Worm (Caenorhabditis elegans) whole organism, L4 larva: ENCODE data around the gene T26E4.18.

Experiments
- F44E2.7 ChIP-seq: fragments of 200-800 bp; sonication (Bioruptor generic); IDR thresholded peaks from 2 replicates; pipeline ENCODE4 v2.1.2; 2022; ENCODE audit warnings: missing genetic modification characterization, missing compliant biosample characterization
- Y105C5A.15 ChIP-seq: fragments of 200-800 bp; sonication (Bioruptor generic); IDR thresholded peaks from 2 replicates; pipeline ENCODE4 v1.3.6; 2022; ENCODE audit warnings: missing genetic modification characterization, missing compliant biosample characterization
- aha-1 ChIP-seq: fragments of 150-350 bp; peaks from one replicate; lab custom pipeline; 2014; ENCODE audit warnings: missing biosample characterization, missing genetic modification characterization
- aly-2 ChIP-seq: sonication (generic microtip); optimal IDR thresholded peaks from 2 replicates; lab custom pipeline; 2018; ENCODE audit warnings: missing biosample characterization, missing genetic modification characterization
- attf-4 ChIP-seq: sonication (generic microtip); optimal IDR thresholded peaks from 3 replicates; lab custom pipeline; 2017; ENCODE audit warnings: missing biosample characterization, missing genetic modification characterization
- ceh-20 ChIP-seq: fragments of 200-800 bp; sonication (Bioruptor generic); IDR thresholded peaks from 2 replicates; pipeline ENCODE4 v1.3.6; 2022; ENCODE audit warnings: missing genetic modification reagents, missing genetic modification characterization, missing compliant biosample characterization
- ceh-82 ChIP-seq: sonication (generic microtip); optimal IDR thresholded peaks from 2 replicates; lab custom pipeline; 2017; ENCODE audit warnings: missing biosample characterization, missing genetic modification characterization
- cey-2 ChIP-seq: sonication (generic microtip); optimal IDR thresholded peaks from 3 replicates; lab custom pipeline; 2017; ENCODE audit warnings: missing genetic modification characterization, mild to moderate bottlenecking, missing compliant biosample characterization, antibody characterized with exemption, borderline replicate concordance; ENCODE audit not compliant: insufficient read depth
- daf-16 ChIP-seq, 3 experiments: sonication (generic microtip); optimal IDR thresholded peaks; 2 replicates each; lab custom pipeline; 2016 to 2017; ENCODE audit warnings: missing genetic modification characterization in 3 of 3, missing genetic modification reagents in 3 of 3, mild to moderate bottlenecking in 2 of 3, missing compliant biosample characterization in 2 of 3, missing biosample characterization in 1 of 3, moderate library complexity in 1 of 3
- dmd-6 ChIP-seq: fragments of 200-800 bp; sonication (Bioruptor generic); IDR thresholded peaks from 2 replicates; pipeline ENCODE4 v1.3.6; 2022; ENCODE audit warnings: missing genetic modification reagents, missing genetic modification characterization, missing compliant biosample characterization
- dmd-8 ChIP-seq: fragments of 200-800 bp; sonication (Bioruptor generic); IDR thresholded peaks from 2 replicates; pipeline ENCODE4 v1.3.6; 2022; ENCODE audit warnings: missing genetic modification characterization, missing compliant biosample characterization
- fkh-10 ChIP-seq: fragments of 150-350 bp; optimal IDR thresholded peaks from 2 replicates; lab custom pipeline; 2014; ENCODE audit warnings: missing biosample characterization, missing genetic modification reagents, missing genetic modification characterization
- hlh-30 ChIP-seq: sonication (generic microtip); optimal IDR thresholded peaks from 2 replicates; lab custom pipeline; 2017; ENCODE audit warnings: antibody characterized with exemption, mild to moderate bottlenecking, missing genetic modification characterization, missing compliant biosample characterization; ENCODE audit not compliant: insufficient read depth
- lin-29 ChIP-seq: fragments of 200-800 bp; sonication (Bioruptor generic); IDR thresholded peaks from 2 replicates; pipeline ENCODE4 v1.3.6; 2022; ENCODE audit warnings: missing genetic modification reagents, missing genetic modification characterization, missing compliant biosample characterization
- lin-39 ChIP-seq: fragments of 150-350 bp; optimal IDR thresholded peaks from 2 replicates; lab custom pipeline; 2014; ENCODE audit warnings: missing biosample characterization, missing genetic modification reagents, missing genetic modification characterization
- mdl-1 ChIP-seq, 2 experiments: fragments of 150-350 bp in 1 of 2; sonication (generic microtip) in 1 of 2; optimal IDR thresholded peaks; 2 replicates each; lab custom pipeline; 2014 to 2017; ENCODE audit warnings: missing biosample characterization in 2 of 2, missing genetic modification characterization in 2 of 2
- mes-2 ChIP-seq: sonication (generic microtip); optimal IDR thresholded peaks from 2 replicates; lab custom pipeline; 2016; ENCODE audit warnings: missing genotype, mild to moderate bottlenecking, missing genetic modification characterization, missing compliant biosample characterization; ENCODE audit not compliant: poor library complexity, severe bottlenecking
- mxl-3 ChIP-seq: fragments of 200-800 bp; sonication (Bioruptor generic); optimal IDR thresholded peaks from 2 replicates; lab custom pipeline; 2018; ENCODE audit warnings: mild to moderate bottlenecking, missing genetic modification characterization, missing compliant biosample characterization
- nhr-102 ChIP-seq: sonication (generic microtip); optimal IDR thresholded peaks from 2 replicates; lab custom pipeline; 2016; ENCODE audit warnings: mild to moderate bottlenecking, missing genetic modification characterization, moderate library complexity, missing compliant biosample characterization
- nhr-237 ChIP-seq: sonication (generic microtip); optimal IDR thresholded peaks from 2 replicates; lab custom pipeline; 2017; ENCODE audit warnings: missing biosample characterization, missing genetic modification characterization
- nhr-25 ChIP-seq: sonication (generic microtip); optimal IDR thresholded peaks from 2 replicates; lab custom pipeline; 2017; ENCODE audit warnings: missing genetic modification characterization, mild to moderate bottlenecking, missing compliant biosample characterization, antibody characterized with exemption, moderate library complexity, borderline replicate concordance; ENCODE audit not compliant: insufficient read depth
- nhr-28 ChIP-seq: fragments of 150-350 bp; optimal IDR thresholded peaks from 2 replicates; lab custom pipeline; 2014; ENCODE audit warnings: missing biosample characterization, missing genetic modification characterization
- nhr-76 ChIP-seq: fragments of 150-350 bp; optimal IDR thresholded peaks from 2 replicates; lab custom pipeline; 2014; ENCODE audit warnings: missing biosample characterization, missing genetic modification characterization
- rbr-2 ChIP-seq: sonication (generic microtip); optimal IDR thresholded peaks from 2 replicates; lab custom pipeline; 2016; ENCODE audit warnings: missing genotype, missing genetic modification characterization, missing compliant biosample characterization
- sdz-12 ChIP-seq: fragments of 200-800 bp; sonication (Bioruptor generic); optimal IDR thresholded peaks from 2 replicates; lab custom pipeline; 2018; ENCODE audit warnings: mild to moderate bottlenecking, missing genetic modification characterization, missing compliant biosample characterization
- unc-39 ChIP-seq: sonication (generic microtip); optimal IDR thresholded peaks from 2 replicates; lab custom pipeline; 2017; ENCODE audit warnings: missing biosample characterization, missing genetic modification characterization
- unc-62 ChIP-seq, 3 experiments: fragments of 150-350 bp in 1 of 3; sonication (generic microtip); optimal IDR thresholded peaks in 2 of 3; peaks in 1 of 3; 1 replicate in 1 of 3; 2 replicates in 2 of 3; lab custom pipeline; 2014 to 2017; ENCODE audit warnings: missing biosample characterization in 3 of 3, missing genetic modification characterization in 3 of 3, missing genetic modification reagents in 3 of 3, missing genotype in 1 of 3
- vab-7 ChIP-seq: fragments of 200-800 bp; sonication (Bioruptor generic); IDR thresholded peaks from 2 replicates; pipeline ENCODE4 v1.3.6; 2022; ENCODE audit warnings: missing genetic modification reagents, missing genetic modification characterization, missing compliant biosample characterization
- zip-11 ChIP-seq: fragments of 200-800 bp; sonication (Bioruptor generic); IDR thresholded peaks from 2 replicates; pipeline ENCODE4 v1.3.6; 2022; ENCODE audit warnings: missing genetic modification characterization, missing compliant biosample characterization

T26E4.18 gene

DNA sequence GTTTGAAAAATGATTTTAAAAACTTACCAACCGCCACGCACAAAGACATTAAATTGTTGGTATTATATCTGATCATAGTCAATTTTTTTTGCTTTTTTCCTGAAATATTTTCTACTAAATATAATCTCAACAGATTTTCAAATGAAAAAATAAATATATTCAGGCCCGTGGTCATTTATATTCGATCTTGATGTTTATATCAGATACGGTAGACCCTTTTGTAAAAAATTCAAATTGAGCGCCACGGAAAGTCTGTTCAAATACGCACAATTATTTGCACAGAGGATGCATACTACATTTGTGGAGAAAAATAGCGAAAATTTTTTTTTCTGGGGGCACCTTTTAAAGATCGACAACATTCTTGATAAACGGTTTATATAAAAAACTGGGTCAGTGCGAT, 11.2 kb downstream of the T26E4.18 start, which contains the start of gene T26E4.4:
T26E4.4 (minus strand) TSS at position 101 of the 400 bp plus-strand sequence.
- TF ChIP-seq aha-1 (tag; lab: Kevin White, UChicago) (peak; percentile 12), unc-62 (GFP tag; optimal IDR thresholded peaks at IDR 0.05 in 1 of 2; lab: Kevin White, UChicago) (no peak), unc-62 (tag; optimal IDR thresholded peaks at IDR 0.05; lab: Kevin White, UChicago) (no peak)

DNA sequence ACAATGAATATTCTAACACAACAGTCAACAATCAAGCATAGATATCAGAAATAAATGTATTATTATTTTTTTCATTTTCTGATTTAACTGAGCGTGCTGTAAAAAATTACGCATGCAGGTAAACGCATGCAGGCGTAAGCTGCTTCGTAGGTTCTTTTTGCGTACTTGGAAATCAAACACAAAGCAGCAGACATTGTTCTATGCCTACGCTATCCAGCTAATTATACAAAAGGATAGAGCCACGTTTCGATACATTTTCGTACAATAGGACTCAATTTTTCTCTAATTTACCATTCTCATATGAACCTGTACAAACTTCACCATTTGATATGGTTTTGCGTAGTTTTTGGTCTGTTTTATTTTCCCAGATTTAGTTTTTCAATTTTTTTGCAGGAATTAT, 21.2 kb downstream of the T26E4.18 start, which contains the start of gene T26E4.3:
T26E4.3 (plus strand) TSS at position 301 of the 400 bp plus-strand sequence.
- TF ChIP-seq lin-29 (GFP tag; lab: Robert Waterston, UW) (no peak), mes-2 (tag; lab: Kevin White, UChicago) (no peak), ceh-20 (no peak), cey-2 (no peak)

DNA sequence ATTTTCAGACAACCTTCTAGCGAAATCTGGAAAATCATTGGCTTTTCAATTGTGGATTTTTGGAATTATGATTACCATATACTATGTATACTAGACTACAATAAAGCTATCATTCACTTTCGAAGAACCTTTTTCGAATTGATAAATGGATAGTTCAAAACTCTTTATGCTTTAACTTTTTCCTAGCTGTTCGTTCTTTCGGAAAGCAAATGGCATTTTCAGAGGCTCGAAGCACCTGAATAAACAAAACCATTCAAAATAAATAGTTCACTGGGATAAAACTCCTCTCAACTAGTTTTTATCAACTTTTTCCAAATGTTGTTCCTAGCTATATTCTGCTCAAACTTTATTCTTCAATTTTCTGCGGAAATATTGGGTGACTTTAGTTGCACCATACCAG, 22.6 kb downstream of the T26E4.18 start, which contains the start of gene T26E4.2:
T26E4.2 (plus strand) TSS at position 301 of the 400 bp plus-strand sequence.
- TF ChIP-seq fkh-10 (GFP tag; lab: Kevin White, UChicago), result no peak
- no peak for TF ChIP-seq attf-4 (tag; lab: Kevin White, UChicago)
- TF ChIP-seq dmd-8 (GFP tag; lab: Robert Waterston, UW), result no peak
- no peak for TF ChIP-seq ceh-82 (tag; lab: Kevin White, UChicago)
- no peak for TF ChIP-seq nhr-76 (tag; lab: Kevin White, UChicago)
- TF ChIP-seq aly-2, result no peak

DNA sequence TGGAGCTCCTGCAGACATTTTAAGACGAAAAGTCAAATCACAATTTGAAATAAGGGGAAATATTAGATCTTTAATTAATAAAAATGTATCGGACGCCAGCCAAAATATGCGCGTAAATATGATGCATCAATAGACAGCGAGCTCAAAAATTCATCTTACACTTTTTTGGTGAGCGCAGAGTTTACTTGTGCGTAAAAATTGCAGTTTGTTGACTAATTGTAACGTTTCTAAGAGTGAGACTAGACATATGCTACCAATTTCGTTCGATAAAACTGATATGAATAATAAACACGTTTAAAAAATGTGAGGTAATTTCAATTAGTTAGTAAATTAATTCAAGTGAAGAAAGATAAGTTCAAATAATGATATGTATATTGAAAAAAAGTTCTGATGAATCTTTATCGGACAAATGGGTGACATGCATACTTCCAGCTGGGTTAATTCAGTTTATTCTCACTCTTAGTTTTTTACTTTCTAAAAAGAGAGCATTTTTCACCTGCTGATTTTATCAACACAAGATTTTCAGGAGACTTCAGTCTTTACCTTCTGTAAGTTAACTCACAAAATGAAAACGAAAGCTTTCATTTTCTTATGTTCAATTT, 24.4 kb downstream of the T26E4.18 start, which contains the start of the genes nhr-285 and irld-52:
nhr-285 (minus strand) TSS at position 101 of the 602 bp plus-strand sequence.
irld-52 (plus strand) TSS at position 552 of the 602 bp plus-strand sequence.
- TF ChIP-seq rbr-2 (no peak), Y105C5A.15 (no peak), vab-7 (GFP tag; lab: Robert Waterston, UW) (no peak), F44E2.7 (no peak), hlh-30 (tag; lab: Kevin White, UChicago) (no peak), lin-29 (GFP tag; lab: Robert Waterston, UW) (no peak), nhr-102 (no peak), unc-39 (tag; lab: Kevin White, UChicago) (no peak), attf-4 (tag; lab: Kevin White, UChicago) (no peak), lin-39 (tag; lab: Kevin White, UChicago) (no peak), dmd-6 (no peak), sdz-12 (GFP tag; lab: Kevin White, UChicago) (no peak)

DNA sequence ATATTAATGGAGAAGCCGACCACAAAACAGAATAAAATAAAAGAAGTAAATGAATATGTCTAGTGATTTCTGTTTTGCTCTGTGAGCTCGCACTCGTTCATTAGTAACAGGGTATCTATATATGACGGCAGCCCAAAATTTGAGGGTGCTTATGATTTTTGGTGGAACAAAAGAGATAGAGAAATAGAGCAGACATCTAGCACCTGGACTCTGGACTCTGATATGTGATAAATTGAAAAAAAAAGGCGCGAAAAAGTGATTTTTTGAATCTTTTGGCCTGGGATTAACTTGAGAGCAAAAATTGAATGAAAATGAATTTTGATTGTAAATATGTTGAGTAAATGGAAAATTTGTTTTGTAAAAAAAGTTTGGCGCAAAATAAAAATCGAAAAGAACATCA, 27.0 kb downstream of the T26E4.18 start, which contains the start of gene nhr-283:
nhr-283 (minus strand) TSS at position 101 of the 400 bp plus-strand sequence.
- TF ChIP-seq unc-62 (GFP tag; optimal IDR thresholded peaks at IDR 0.05 in 1 of 2; lab: Kevin White, UChicago), result peak in 1 of 2 experiments; percentile 55
- no peak for TF ChIP-seq unc-62 (tag; optimal IDR thresholded peaks at IDR 0.05; lab: Kevin White, UChicago)
- TF ChIP-seq zip-11 (GFP tag; lab: Robert Waterston, UW), result no peak

DNA sequence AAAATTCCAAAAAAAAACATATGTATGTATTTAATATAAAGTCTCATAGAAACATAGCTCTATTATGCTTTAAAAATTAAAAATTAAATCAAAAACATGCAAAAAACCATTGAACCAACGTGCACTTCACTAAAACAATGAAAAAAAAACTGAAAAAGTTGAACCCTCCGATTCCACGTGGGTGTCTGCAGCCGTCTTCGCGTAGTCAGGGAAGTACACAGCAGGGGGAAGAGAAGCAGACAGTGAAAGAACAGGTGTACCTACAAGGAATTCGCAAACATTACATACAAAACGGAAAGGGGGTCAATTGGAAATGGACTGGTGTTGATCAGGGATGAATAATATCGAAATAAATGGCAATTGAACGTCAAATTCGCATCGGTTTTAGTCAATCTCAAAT, 29.7 kb downstream of the T26E4.18 start:
- TF ChIP-seq daf-16 (GFP tag; optimal IDR thresholded peaks at IDR 0.05; lab: Kevin White, UChicago) (no peak), daf-16 (tag; optimal IDR thresholded peaks at IDR 0.05; lab: Kevin White, UChicago) (peak; percentile 55), dmd-6 (peak; percentile 46; the same call in 1 of the 2 replicates), unc-62 (GFP tag; optimal IDR thresholded peaks at IDR 0.05 in 1 of 2; lab: Kevin White, UChicago) (no peak), unc-62 (tag; optimal IDR thresholded peaks at IDR 0.05; lab: Kevin White, UChicago) (no peak), mxl-3 (GFP tag; lab: Kevin White, UChicago) (peak; percentile 80), aly-2 (no peak), nhr-76 (tag; lab: Kevin White, UChicago) (no peak), nhr-237 (no peak), nhr-28 (tag; lab: Kevin White, UChicago) (peak; percentile 21), nhr-25 (tag; lab: Kevin White, UChicago) (no peak), Y105C5A.15 (no peak), mdl-1 (tag; optimal IDR thresholded peaks at IDR 0.05; lab: Kevin White, UChicago) (peak; percentile 16 to 53), attf-4 (tag; lab: Kevin White, UChicago) (no peak)
